Worm (Caenorhabditis elegans) whole organism, mixed stage, embryonic: Measurements from ENCODE around the gene F31F7.2.
A peak's percentile ranks its signal among the peaks of the same experiment; 100 is the strongest.

ENCODE experiments used
- bed-3 ChIP-seq: fragments of 200-800 bp; sonication (Bioruptor generic); optimal IDR thresholded peaks from 3 replicates; lab custom pipeline; 2018; ENCODE audit warnings: mild to moderate bottlenecking, missing genetic modification characterization, moderate library complexity, missing compliant biosample characterization
- ceh-43 ChIP-seq: fragments of 200-800 bp; sonication (Bioruptor generic); optimal IDR thresholded peaks from 2 replicates; lab custom pipeline; 2018; ENCODE audit warnings: mild to moderate bottlenecking, missing genetic modification characterization, moderate library complexity, missing compliant biosample characterization
- ceh-83 ChIP-seq: fragments of 200-800 bp; sonication (Bioruptor generic); optimal IDR thresholded peaks from 2 replicates; lab custom pipeline; 2018; ENCODE audit warnings: mild to moderate bottlenecking, missing genetic modification characterization, missing compliant biosample characterization
- ces-1 ChIP-seq: fragments of 150-350 bp; optimal IDR thresholded peaks from 2 replicates; lab custom pipeline; 2014; ENCODE audit warnings: missing biosample characterization, missing genetic modification reagents, missing genetic modification characterization
- cnd-1 ChIP-seq: fragments of 200-800 bp; sonication (Bioruptor generic); optimal IDR thresholded peaks from 2 replicates; lab custom pipeline; 2018; ENCODE audit warnings: mild to moderate bottlenecking, missing genetic modification characterization, missing compliant biosample characterization
- drap-1 ChIP-seq: fragments of 200-800 bp; sonication (Bioruptor generic); optimal IDR thresholded peaks from 3 replicates; lab custom pipeline; 2018; ENCODE audit warnings: mild to moderate bottlenecking, missing genetic modification characterization, missing compliant biosample characterization
- elt-3 ChIP-seq: fragments of 150-350 bp; optimal IDR thresholded peaks from 2 replicates; lab custom pipeline; 2014; ENCODE audit warnings: missing biosample characterization, missing genetic modification characterization
- flh-1 ChIP-seq: fragments of 200-800 bp; sonication (Bioruptor generic); optimal IDR thresholded peaks from 2 replicates; lab custom pipeline; 2018; ENCODE audit warnings: mild to moderate bottlenecking, missing genetic modification characterization, moderate library complexity, missing compliant biosample characterization
- ham-2 ChIP-seq: fragments of 200-800 bp; sonication (Bioruptor generic); optimal IDR thresholded peaks from 2 replicates; lab custom pipeline; 2018; ENCODE audit warnings: mild to moderate bottlenecking, missing genetic modification characterization, missing compliant biosample characterization
- hlh-1 ChIP-seq: fragments of 150-350 bp; optimal IDR thresholded peaks from 2 replicates; lab custom pipeline; 2014; ENCODE audit warnings: missing biosample characterization, missing genetic modification reagents, missing genetic modification characterization
- lin-13 ChIP-seq: fragments of 150-350 bp; optimal IDR thresholded peaks from 2 replicates; lab custom pipeline; 2014; ENCODE audit warnings: missing biosample characterization, missing genetic modification characterization
- lin-32 ChIP-seq: fragments of 200-800 bp; sonication (Bioruptor generic); optimal IDR thresholded peaks from 2 replicates; lab custom pipeline; 2018; ENCODE audit warnings: mild to moderate bottlenecking, missing genetic modification characterization, missing compliant biosample characterization
- lsy-2 ChIP-seq: fragments of 150-350 bp; optimal IDR thresholded peaks from 2 replicates; lab custom pipeline; 2014; ENCODE audit warnings: missing biosample characterization, missing genetic modification characterization
- mab-5 ChIP-seq: fragments of 150-350 bp; optimal IDR thresholded peaks from 2 replicates; lab custom pipeline; 2014; ENCODE audit warnings: missing biosample characterization, missing genetic modification characterization
- mep-1 ChIP-seq: fragments of 150-350 bp; optimal IDR thresholded peaks from 2 replicates; lab custom pipeline; 2017; ENCODE audit warnings: missing biosample characterization, missing genetic modification reagents, missing genetic modification characterization, inconsistent platforms
- nhr-12 ChIP-seq: fragments of 150-350 bp; optimal IDR thresholded peaks from 2 replicates; lab custom pipeline; 2014; ENCODE audit warnings: missing biosample characterization, missing genetic modification characterization
- nhr-2 ChIP-seq: fragments of 150-350 bp; optimal IDR thresholded peaks from 2 replicates; lab custom pipeline; 2014; ENCODE audit warnings: missing biosample characterization, missing genetic modification characterization
- nhr-237 ChIP-seq: fragments of 150-350 bp; optimal IDR thresholded peaks from 2 replicates; lab custom pipeline; 2014; ENCODE audit warnings: missing biosample characterization, missing genetic modification characterization
- nhr-28 ChIP-seq: fragments of 150-350 bp; optimal IDR thresholded peaks from 2 replicates; lab custom pipeline; 2014; ENCODE audit warnings: missing biosample characterization, missing genetic modification characterization
- nhr-76 ChIP-seq: sonication (generic microtip); optimal IDR thresholded peaks from 2 replicates; lab custom pipeline; 2017; ENCODE audit warnings: missing biosample characterization, missing genetic modification characterization
- pha-4 ChIP-seq: fragments of 150-350 bp; optimal IDR thresholded peaks from 2 replicates; lab custom pipeline; 2018; ENCODE audit warnings: missing biosample characterization, missing genetic modification reagents, missing genetic modification characterization
- sem-2 ChIP-seq: fragments of 200-800 bp; sonication (Bioruptor generic); optimal IDR thresholded peaks from 2 replicates; lab custom pipeline; 2018; ENCODE audit warnings: mild to moderate bottlenecking, missing genetic modification characterization, missing compliant biosample characterization
- snpc-4 ChIP-seq: fragments of 150-350 bp; optimal IDR thresholded peaks from 2 replicates; lab custom pipeline; 2014; ENCODE audit warnings: missing biosample characterization, missing genetic modification characterization
- sptf-1 ChIP-seq: sonication (generic microtip); optimal IDR thresholded peaks from 2 replicates; lab custom pipeline; 2017; ENCODE audit warnings: mild to moderate bottlenecking, missing genetic modification characterization, moderate library complexity, missing compliant biosample characterization
- tbx-8 ChIP-seq: fragments of 200-800 bp; sonication (Bioruptor generic); optimal IDR thresholded peaks from 2 replicates; lab custom pipeline; 2018; ENCODE audit warnings: mild to moderate bottlenecking, missing genetic modification characterization, moderate library complexity, missing compliant biosample characterization
- unc-120 ChIP-seq: sonication (generic microtip); optimal IDR thresholded peaks from 2 replicates; lab custom pipeline; 2017; ENCODE audit warnings: missing genetic modification characterization, missing compliant biosample characterization; ENCODE audit not compliant: poor library complexity, severe bottlenecking
- unc-39 ChIP-seq: fragments of 150-350 bp; optimal IDR thresholded peaks from 2 replicates; lab custom pipeline; 2014; ENCODE audit warnings: missing biosample characterization, missing genetic modification characterization
- unc-62 ChIP-seq: fragments of 150-350 bp; optimal IDR thresholded peaks from 2 replicates; lab custom pipeline; 2014; ENCODE audit warnings: missing biosample characterization, missing genetic modification reagents, missing genetic modification characterization
- zip-8 ChIP-seq: fragments of 150-350 bp; optimal IDR thresholded peaks from 2 replicates; lab custom pipeline; 2014; ENCODE audit warnings: missing biosample characterization, missing genetic modification characterization
- ztf-11 ChIP-seq: fragments of 150-350 bp; optimal IDR thresholded peaks from 2 replicates; lab custom pipeline; 2014; ENCODE audit warnings: missing biosample characterization, missing genetic modification characterization

The F31F7.2 gene

ce11 chrV:6270552-6270951 is at the start of gene F31F7.2:
F31F7.2 (plus strand) TSS chrV:6270852.
- TF ChIP-seq drap-1: no peak
- TF ChIP-seq unc-62 (GFP tag; lab: Kevin White, UChicago): no peak
- no peak for TF ChIP-seq mep-1
- TF ChIP-seq nhr-2 (tag; lab: Kevin White, UChicago): no peak
- no peak for TF ChIP-seq ceh-83 (GFP tag; lab: Kevin White, UChicago)
- no peak for TF ChIP-seq hlh-1 (tag; lab: Kevin White, UChicago)
- TF ChIP-seq lsy-2 (tag; lab: Kevin White, UChicago): no peak

ce11 chrV:6221292-6221691 is 49.4 kb upstream of the F31F7.2 start:
- no peak for TF ChIP-seq lsy-2 (tag; lab: Kevin White, UChicago)
- no peak for TF ChIP-seq nhr-237 (tag; lab: Kevin White, UChicago)
- TF ChIP-seq lin-32: no peak
- TF ChIP-seq tbx-8: no peak
- no peak for TF ChIP-seq mab-5
- no peak for TF ChIP-seq pha-4
- no peak for TF ChIP-seq sptf-1 (tag; lab: Kevin White, UChicago)
- peak; percentile 11 for TF ChIP-seq cnd-1 (tag; lab: Kevin White, UChicago)
- TF ChIP-seq flh-1 (GFP tag; lab: Kevin White, UChicago): peak; percentile 1
- TF ChIP-seq ceh-83 (GFP tag; lab: Kevin White, UChicago): peak; percentile 52
- TF ChIP-seq sem-2 (GFP tag; lab: Kevin White, UChicago): no peak
- no peak for TF ChIP-seq ztf-11 (tag; lab: Kevin White, UChicago)
- no peak for TF ChIP-seq lin-13 (tag; lab: Kevin White, UChicago)
- no peak for TF ChIP-seq ces-1 (GFP tag; lab: Kevin White, UChicago)
- no peak for TF ChIP-seq hlh-1 (tag; lab: Kevin White, UChicago)
- no peak for TF ChIP-seq nhr-76 (tag; lab: Kevin White, UChicago)
- no peak for TF ChIP-seq snpc-4 (tag; lab: Kevin White, UChicago)
- TF ChIP-seq bed-3 (GFP tag; lab: Kevin White, UChicago): no peak
- no peak for TF ChIP-seq zip-8 (tag; lab: Kevin White, UChicago)
- no peak for TF ChIP-seq unc-120 (tag; lab: Kevin White, UChicago)
- no peak for TF ChIP-seq elt-3 (tag; lab: Kevin White, UChicago)
- TF ChIP-seq unc-62 (GFP tag; lab: Kevin White, UChicago): no peak
- no peak for TF ChIP-seq nhr-12

- TF ChIP-seq drap-1: no peak
- TF ChIP-seq ceh-43 (GFP tag; lab: Kevin White, UChicago): no peak
- TF ChIP-seq nhr-76 (tag; lab: Kevin White, UChicago): no peak
- TF ChIP-seq, all 35 proteins: peak for 0
These were observed 48.4 kb upstream of the F31F7.2 start for ce11 chrV:6222171-6222733.

- TF ChIP-seq ceh-43 (GFP tag; lab: Kevin White, UChicago) (no peak), flh-1 (GFP tag; lab: Kevin White, UChicago) (no peak), ceh-83 (GFP tag; lab: Kevin White, UChicago) (peak; percentile 38)
These were observed 47.8 kb upstream of the F31F7.2 start for ce11 chrV:6222779-6223276.

- no peak for TF ChIP-seq ham-2 (GFP tag; lab: Kevin White, UChicago)
- TF ChIP-seq tbx-8: no peak
- TF ChIP-seq nhr-237 (tag; lab: Kevin White, UChicago): no peak
- no peak for TF ChIP-seq nhr-76 (tag; lab: Kevin White, UChicago)
- no peak for TF ChIP-seq unc-62 (GFP tag; lab: Kevin White, UChicago)
- no peak for TF ChIP-seq flh-1 (GFP tag; lab: Kevin White, UChicago)
- TF ChIP-seq mep-1: no peak
- TF ChIP-seq cnd-1 (tag; lab: Kevin White, UChicago): no peak
- TF ChIP-seq ztf-11 (tag; lab: Kevin White, UChicago): no peak
- no peak for TF ChIP-seq nhr-28 (tag; lab: Kevin White, UChicago)
- TF ChIP-seq nhr-2 (tag; lab: Kevin White, UChicago): no peak
- TF ChIP-seq snpc-4 (tag; lab: Kevin White, UChicago): no peak
- no peak for TF ChIP-seq hlh-1 (tag; lab: Kevin White, UChicago)
- no peak for TF ChIP-seq unc-39 (tag; lab: Kevin White, UChicago)
- TF ChIP-seq mab-5: no peak
- TF ChIP-seq sem-2 (GFP tag; lab: Kevin White, UChicago): no peak
- TF ChIP-seq nhr-12: no peak
- TF ChIP-seq pha-4: no peak
- TF ChIP-seq, all 35 proteins: peak for 0
These were observed 47.2 kb upstream of the F31F7.2 start for ce11 chrV:6223315-6224018.
